Fruit fly (Drosophila melanogaster) whole organism, embryonic: Measurements from ENCODE around the gene CG3104.

Source experiments
- Antp ChIP-seq: fragments of 200-800 bp; sonication (Bioruptor generic); optimal IDR thresholded peaks from 3 replicates; lab custom pipeline; 2016; ENCODE audit warnings: missing biosample characterization, missing genetic modification characterization
- Atf6 ChIP-seq: fragments of 200-800 bp; sonication (Bioruptor generic); IDR thresholded peaks from 2 replicates; pipeline ENCODE4 v1.3.6; 2022; ENCODE audit warnings: missing biosample characterization, missing genetic modification characterization
- Bgb ChIP-seq: fragments of 200-800 bp; sonication (Bioruptor generic); IDR thresholded peaks from 2 replicates; pipeline ENCODE4 v1.3.6; 2022; ENCODE audit warnings: missing biosample characterization, missing genetic modification characterization; ENCODE audit not compliant: partially characterized antibody
- CG11085 ChIP-seq: fragments of 200-800 bp; sonication (Bioruptor generic); IDR thresholded peaks from 2 replicates; pipeline ENCODE4 v1.3.6; 2022; ENCODE audit warnings: missing biosample characterization, missing genetic modification characterization
- CG11398 ChIP-seq: fragments of 200-800 bp; sonication (Bioruptor generic); optimal IDR thresholded peaks from 2 replicates; lab custom pipeline; 2016; ENCODE audit warnings: missing biosample characterization, missing genetic modification characterization
- CG11696 ChIP-seq: fragments of 200-800 bp; sonication (Bioruptor generic); IDR thresholded peaks from 2 replicates; pipeline ENCODE4 v1.3.6; 2022; ENCODE audit warnings: missing biosample characterization, missing genetic modification characterization
- CG12071 ChIP-seq: fragments of 200-800 bp; sonication (Bioruptor generic); optimal IDR thresholded peaks from 3 replicates; lab custom pipeline; 2018; ENCODE audit warnings: missing biosample characterization, mild to moderate bottlenecking, missing genetic modification characterization
- CG13123 ChIP-seq: fragments of 200-800 bp; sonication (Bioruptor generic); optimal IDR thresholded peaks from 2 replicates; lab custom pipeline; 2016; ENCODE audit warnings: missing biosample characterization, missing genetic modification characterization
- CG13424 ChIP-seq: fragments of 200-800 bp; sonication (Bioruptor generic); optimal IDR thresholded peaks from 2 replicates; lab custom pipeline; 2019; ENCODE audit warnings: missing biosample characterization, mild to moderate bottlenecking, missing genetic modification characterization, moderate library complexity
- CG15696 ChIP-seq: fragments of 200-800 bp; sonication (Bioruptor generic); optimal IDR thresholded peaks from 2 replicates; lab custom pipeline; 2019; ENCODE audit warnings: missing biosample characterization, mild to moderate bottlenecking, missing genetic modification characterization, moderate library complexity
- CG17361 ChIP-seq: fragments of 200-800 bp; sonication (Bioruptor generic); IDR thresholded peaks from 3 replicates; pipeline ENCODE4 v1.3.6; 2022; ENCODE audit warnings: missing biosample characterization, missing genetic modification characterization
- CG17385 ChIP-seq: fragments of 200-800 bp; sonication (Bioruptor generic); optimal IDR thresholded peaks from 3 replicates; lab custom pipeline; 2018; ENCODE audit warnings: missing biosample characterization, mild to moderate bottlenecking, missing genetic modification characterization
- CG1792 ChIP-seq: fragments of 200-800 bp; sonication (Bioruptor generic); optimal IDR thresholded peaks from 2 replicates; lab custom pipeline; 2016; ENCODE audit warnings: missing biosample characterization, missing genetic modification characterization
- CG2875 ChIP-seq: fragments of 200-800 bp; sonication (Bioruptor generic); optimal IDR thresholded peaks from 2 replicates; lab custom pipeline; 2017; ENCODE audit warnings: missing biosample characterization, mild to moderate bottlenecking, missing genetic modification characterization, missing genetic modification reagents
- CG32767 ChIP-seq: fragments of 200-800 bp; sonication (Bioruptor generic); IDR thresholded peaks from 2 replicates; pipeline ENCODE4 v1.3.6; 2022; ENCODE audit warnings: missing biosample characterization, missing genetic modification characterization
- CG4424 ChIP-seq: fragments of 200-800 bp; sonication (Bioruptor generic); optimal IDR thresholded peaks from 3 replicates; lab custom pipeline; 2016; ENCODE audit warnings: missing biosample characterization, missing genetic modification characterization
- CG4707 ChIP-seq: fragments of 200-800 bp; sonication (Bioruptor generic); optimal IDR thresholded peaks from 2 replicates; lab custom pipeline; 2018; ENCODE audit warnings: missing biosample characterization, mild to moderate bottlenecking, missing genetic modification characterization, moderate library complexity
- CG6791 ChIP-seq: fragments of 200-800 bp; sonication (Bioruptor generic); IDR thresholded peaks from 3 replicates; pipeline ENCODE4 v1.3.6; 2022; ENCODE audit warnings: missing biosample characterization, missing genetic modification characterization; ENCODE audit not compliant: partially characterized antibody
- CG7357 ChIP-seq: fragments of 200-800 bp; sonication (Bioruptor generic); IDR thresholded peaks from 3 replicates; pipeline ENCODE4 v1.3.6; 2022; ENCODE audit warnings: missing biosample characterization, missing genetic modification characterization
- CG7745 ChIP-seq: fragments of 200-800 bp; sonication (Bioruptor generic); optimal IDR thresholded peaks from 2 replicates; lab custom pipeline; 2018; ENCODE audit warnings: missing biosample characterization, mild to moderate bottlenecking, missing genetic modification characterization, moderate library complexity
- CG9437 ChIP-seq: fragments of 200-800 bp; sonication (Bioruptor generic); optimal IDR thresholded peaks from 2 replicates; lab custom pipeline; 2018; ENCODE audit warnings: missing biosample characterization, mild to moderate bottlenecking, missing genetic modification characterization
- CG9727 ChIP-seq: fragments of 200-800 bp; sonication (Bioruptor generic); optimal IDR thresholded peaks from 3 replicates; lab custom pipeline; 2017; ENCODE audit warnings: missing biosample characterization, mild to moderate bottlenecking, missing genetic modification characterization
- CoRest ChIP-seq: fragments of 200-800 bp; sonication (Bioruptor generic); optimal IDR thresholded peaks from 3 replicates; lab custom pipeline; 2018; ENCODE audit warnings: missing biosample characterization, mild to moderate bottlenecking, missing genetic modification characterization, moderate library complexity
- Dll ChIP-seq: fragments of 200-800 bp; sonication (Bioruptor generic); IDR thresholded peaks from 4 replicates; pipeline ENCODE4 v1.3.6; 2022; ENCODE audit warnings: missing biosample characterization, missing genetic modification characterization; ENCODE audit not compliant: partially characterized antibody
- Drgx ChIP-seq: fragments of 200-800 bp; sonication (Bioruptor generic); IDR thresholded peaks from 2 replicates; pipeline ENCODE4 v1.3.6; 2022; ENCODE audit warnings: missing biosample characterization, missing genetic modification characterization
- Ets97D ChIP-seq: fragments of 200-800 bp; sonication (Bioruptor generic); optimal IDR thresholded peaks from 3 replicates; lab custom pipeline; 2016; ENCODE audit warnings: missing biosample characterization, missing genetic modification characterization
- Oli ChIP-seq: fragments of 200-800 bp; sonication (Bioruptor generic); optimal IDR thresholded peaks from 2 replicates; lab custom pipeline; 2018; ENCODE audit warnings: missing biosample characterization, mild to moderate bottlenecking, missing genetic modification characterization, moderate library complexity
- TFAM ChIP-seq: fragments of 200-800 bp; sonication (Bioruptor generic); optimal IDR thresholded peaks from 2 replicates; lab custom pipeline; 2017; ENCODE audit warnings: missing biosample characterization, missing genetic modification characterization, inconsistent platforms
- Taf1 ChIP-seq: fragments of 200-800 bp; sonication (Bioruptor generic); IDR thresholded peaks from 2 replicates; pipeline ENCODE4 v1.3.6; 2022; ENCODE audit warnings: missing biosample characterization, missing genetic modification characterization
- Xrp1 ChIP-seq: fragments of 200-800 bp; sonication (Bioruptor generic); IDR thresholded peaks from 2 replicates; pipeline ENCODE4 v1.3.6; 2022; ENCODE audit warnings: missing biosample characterization, missing genetic modification characterization
- YL-1 ChIP-seq: fragments of 200-800 bp; sonication (Bioruptor generic); optimal IDR thresholded peaks from 3 replicates; lab custom pipeline; 2017; ENCODE audit warnings: missing biosample characterization, mild to moderate bottlenecking, missing genetic modification characterization
- abd-A ChIP-seq: fragments of 200-800 bp; sonication (Bioruptor generic); optimal IDR thresholded peaks from 3 replicates; lab custom pipeline; 2019; ENCODE audit warnings: missing biosample characterization, mild to moderate bottlenecking, missing genetic modification characterization, moderate library complexity
- aop ChIP-seq: fragments of 200-800 bp; sonication (Bioruptor generic); IDR thresholded peaks from 2 replicates; pipeline ENCODE4 v1.3.6; 2022; ENCODE audit warnings: missing biosample characterization, missing genetic modification characterization
- ato ChIP-seq: fragments of 200-800 bp; sonication (Bioruptor generic); IDR thresholded peaks from 2 replicates; pipeline ENCODE4 v1.3.6; 2022; ENCODE audit warnings: missing biosample characterization, missing genetic modification characterization; ENCODE audit not compliant: partially characterized antibody
- bowl ChIP-seq: fragments of 200-800 bp; sonication (Bioruptor generic); IDR thresholded peaks from 2 replicates; pipeline ENCODE4 v1.3.6; 2022; ENCODE audit warnings: missing biosample characterization, missing genetic modification characterization
- da ChIP-seq: fragments of 200-800 bp; sonication (Bioruptor generic); optimal IDR thresholded peaks from 2 replicates; lab custom pipeline; 2016; ENCODE audit warnings: missing biosample characterization, missing genetic modification characterization
- dmrt11E ChIP-seq: fragments of 200-800 bp; sonication (Bioruptor generic); optimal IDR thresholded peaks from 3 replicates; lab custom pipeline; 2018; ENCODE audit warnings: missing biosample characterization, mild to moderate bottlenecking, missing genetic modification characterization, moderate library complexity
- dpn ChIP-seq, 2 experiments: fragments of 200-800 bp; sonication (Bioruptor generic); optimal IDR thresholded peaks; 3 replicates each; lab custom pipeline; 2016; ENCODE audit warnings: missing biosample characterization in 2 of 2, missing genetic modification characterization in 2 of 2
- dysf ChIP-seq: fragments of 200-800 bp; sonication (Bioruptor generic); IDR thresholded peaks from 3 replicates; pipeline ENCODE4 v1.3.6; 2022; ENCODE audit warnings: missing biosample characterization, missing genetic modification characterization
- ems ChIP-seq: fragments of 200-800 bp; sonication (Bioruptor generic); optimal IDR thresholded peaks from 3 replicates; lab custom pipeline; 2016; ENCODE audit warnings: missing biosample characterization, missing genetic modification characterization
- fu2 ChIP-seq: fragments of 200-800 bp; sonication (Bioruptor generic); optimal IDR thresholded peaks from 2 replicates; lab custom pipeline; 2016; ENCODE audit warnings: missing biosample characterization, missing genetic modification characterization
- h ChIP-seq: fragments of >200 bp; optimal IDR thresholded peaks from 2 replicates; lab custom pipeline; 2017
- her ChIP-seq: fragments of 200-800 bp; sonication (Bioruptor generic); optimal IDR thresholded peaks from 2 replicates; lab custom pipeline; 2016; ENCODE audit warnings: missing biosample characterization, missing genetic modification characterization
- inv ChIP-seq: fragments of 200-800 bp; sonication (Bioruptor generic); IDR thresholded peaks from 2 replicates; pipeline ENCODE4 v1.3.6; 2022; ENCODE audit warnings: missing biosample characterization, missing genetic modification characterization; ENCODE audit not compliant: partially characterized antibody
- ken ChIP-seq: fragments of 200-800 bp; sonication (Bioruptor generic); IDR thresholded peaks from 3 replicates; pipeline ENCODE4 v1.3.6; 2022; ENCODE audit warnings: missing biosample characterization, missing genetic modification characterization
- mirr ChIP-seq: fragments of 200-800 bp; sonication (Bioruptor generic); optimal IDR thresholded peaks from 3 replicates; lab custom pipeline; 2018; ENCODE audit warnings: missing biosample characterization, mild to moderate bottlenecking, missing genetic modification characterization
- prd ChIP-seq, 3 experiments: fragments of >200 bp in 2 of 3; fragments of 200-800 bp in 1 of 3; sonication (Bioruptor generic) in 1 of 3; optimal IDR thresholded peaks in 2 of 3; IDR thresholded peaks in 1 of 3; 2 replicates in 2 of 3; 3 replicates in 1 of 3; pipeline versions ENCODE4 v1.3.6 to Lab custom; 2017 to 2022; ENCODE audit warnings: missing biosample characterization in 1 of 3, missing genetic modification characterization in 1 of 3
- sug ChIP-seq: fragments of 200-800 bp; optimal IDR thresholded peaks from 2 replicates; lab custom pipeline; 2019; ENCODE audit warnings: missing biosample characterization, mild to moderate bottlenecking, missing genetic modification characterization, moderate library complexity
- tup ChIP-seq: fragments of 200-800 bp; sonication (Bioruptor generic); optimal IDR thresholded peaks from 2 replicates; lab custom pipeline; 2016; ENCODE audit warnings: missing biosample characterization, mild to moderate bottlenecking, missing genetic modification characterization, moderate library complexity
- wor ChIP-seq: fragments of 200-800 bp; sonication (Bioruptor generic); IDR thresholded peaks from 2 replicates; pipeline ENCODE4 v1.3.6; 2022; ENCODE audit warnings: missing biosample characterization, missing genetic modification characterization
- z ChIP-seq: fragments of 200-800 bp; sonication (Bioruptor generic); IDR thresholded peaks from 3 replicates; pipeline ENCODE4 v1.3.6; 2022; ENCODE audit warnings: missing biosample characterization, missing genetic modification characterization

CG3104 gene

DNA sequence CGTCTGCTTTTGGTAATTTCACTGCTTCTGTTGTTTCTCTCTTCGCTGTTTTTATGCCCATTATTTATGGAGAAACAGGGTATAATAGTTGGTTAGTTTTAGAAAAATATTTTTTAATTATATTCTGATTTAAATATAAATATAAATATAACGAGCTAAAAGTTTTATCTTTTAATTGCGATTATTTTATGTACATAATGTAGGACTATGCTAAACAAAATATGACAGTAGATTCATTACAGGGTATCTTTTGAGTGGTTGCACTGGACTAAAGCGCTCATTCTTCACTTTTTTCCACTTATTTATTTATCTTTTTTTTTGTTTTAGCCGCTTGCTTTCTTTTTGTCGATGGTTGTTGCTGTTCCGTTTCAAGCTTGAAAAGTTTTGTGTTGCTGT lies 49.5 kb upstream of the CG3104 start (continued):
- peak; percentile 49 for TF ChIP-seq CG9437
- peak; percentile 67 for TF ChIP-seq Xrp1
- no peak for TF ChIP-seq CG4424 (GFP tag; lab: Kevin White, UChicago)
- TF ChIP-seq CG9727 = no peak
- no peak for TF ChIP-seq CG12071 (GFP tag; lab: Kevin White, UChicago)
- no peak for TF ChIP-seq fu2 (GFP tag; lab: Kevin White, UChicago)
- TF ChIP-seq dpn (GFP tag; optimal IDR thresholded peaks at IDR 0.05; lab: Kevin White, UChicago) = peak in 1 of 2 experiments; percentile 33
- no peak for TF ChIP-seq Dll (GFP tag; lab: Robert Waterston, UW)
- no peak for TF ChIP-seq CG6791 (GFP tag; lab: Robert Waterston, UW)
- TF ChIP-seq CG7745 (tag; lab: Kevin White, UChicago) = no peak
- no peak for TF ChIP-seq mirr (GFP tag; lab: Kevin White, UChicago)
- TF ChIP-seq CG32767 (GFP tag; lab: Robert Waterston, UW) = 0 out of 2 replicates have a peak, but pooled peaks have one; percentile 42
- TF ChIP-seq da (GFP tag; lab: Kevin White, UChicago) = no peak
- TF ChIP-seq CG11085 (GFP tag; lab: Robert Waterston, UW) = no peak
- peak; percentile 46 for TF ChIP-seq CoRest (tag; lab: Kevin White, UChicago)
- TF ChIP-seq Oli (tag; lab: Kevin White, UChicago) = peak; percentile 50
- TF ChIP-seq TFAM (GFP tag; lab: Kevin White, UChicago) = no peak
- TF ChIP-seq h (lab: Kevin White, UChicago) = no peak
- no peak for TF ChIP-seq YL-1 (GFP tag; lab: Kevin White, UChicago)
- peak; percentile 45 for TF ChIP-seq wor (GFP tag; lab: Robert Waterston, UW)
- 0 out of 3 replicates have a peak, but pooled peaks have one; percentile 9 for TF ChIP-seq z (GFP tag; lab: Robert Waterston, UW)
- peak; percentile 12 for TF ChIP-seq CG2875
- TF ChIP-seq Bgb (GFP tag; lab: Robert Waterston, UW) = no peak
- no peak for TF ChIP-seq CG13123
- peak; percentile 58; the same call in 1 of the 2 replicates for TF ChIP-seq Atf6
- TF ChIP-seq sug (tag; lab: Kevin White, UChicago) = no peak
- no peak for TF ChIP-seq CG1792 (GFP tag; lab: Kevin White, UChicago)
- TF ChIP-seq CG7357 = no peak
- no peak for TF ChIP-seq CG15696 (tag; lab: Kevin White, UChicago)
- no peak for TF ChIP-seq ato (GFP tag; lab: Robert Waterston, UW)
- TF ChIP-seq CG4707 (GFP tag; lab: Kevin White, UChicago) = no peak
- peak; percentile 56; the same call in 1 of the 3 replicates for TF ChIP-seq dysf (GFP tag; lab: Robert Waterston, UW)
- TF ChIP-seq Ets97D = no peak
- no peak for TF ChIP-seq dmrt11E (tag; lab: Kevin White, UChicago)
- TF ChIP-seq her (GFP tag; lab: Kevin White, UChicago) = no peak
- 0 out of 3 replicates have a peak, but pooled peaks have one; percentile 56 for TF ChIP-seq CG17361
- no peak for TF ChIP-seq aop
- TF ChIP-seq Taf1 (GFP tag; lab: Robert Waterston, UW) = no peak
- TF ChIP-seq CG13424 (tag; lab: Kevin White, UChicago) = peak; percentile 43
- no peak for TF ChIP-seq CG11398
- TF ChIP-seq abd-A = no peak
- 0 out of 3 replicates have a peak, but pooled peaks have one; percentile 8 for TF ChIP-seq ken (GFP tag; lab: Robert Waterston, UW)
- peak; percentile 56 for TF ChIP-seq CG17385 (GFP tag; lab: Kevin White, UChicago)
- TF ChIP-seq CG11696 = no peak
- TF ChIP-seq bowl (GFP tag; lab: Robert Waterston, UW) = no peak
- TF ChIP-seq inv (GFP tag; lab: Robert Waterston, UW) = no peak
- peak; percentile 50 for TF ChIP-seq Drgx (GFP tag; lab: Robert Waterston, UW)
- TF ChIP-seq tup = no peak
- no peak for TF ChIP-seq Antp
- no peak for TF ChIP-seq ems (GFP tag; lab: Kevin White, UChicago)
- no peak for TF ChIP-seq prd (optimal IDR thresholded peaks at IDR 0.05; lab: Kevin White, UChicago)
- TF ChIP-seq prd (GFP tag; IDR thresholded peaks at IDR 0.05; lab: Robert Waterston, UW) = peak; percentile 48; the same call in 1 of the 3 replicates
